Worm (Caenorhabditis elegans) whole organism, L3 larva: ENCODE data around the gene F14D7.2.

Experiments
- nhr-28 ChIP-seq: fragments of 150-350 bp; optimal IDR thresholded peaks from 2 replicates; lab custom pipeline; 2014; ENCODE audit warnings: missing biosample characterization, missing genetic modification characterization
- nhr-76 ChIP-seq: fragments of 150-350 bp; sonication (generic microtip); optimal IDR thresholded peaks from 5 replicates; lab custom pipeline; 2014; ENCODE audit warnings: missing biosample characterization, missing genetic modification characterization

ce11 chrV:14252025-14252424 is 41.5 kb downstream of the F14D7.2 start, which contains the start of gene K02E11.5:
- TF ChIP-seq nhr-76 (tag; lab: Kevin White, UChicago): no peak
- TF ChIP-seq nhr-28 (tag; lab: Kevin White, UChicago): no peak
